Fruit fly (Drosophila melanogaster) S2 (cell line): ENCODE data around the gene CG12017.

ENCODE experiments used
- CG8478 ChIP-seq: fragments of >200 bp; optimal IDR thresholded peaks from 2 replicates; lab custom pipeline; 2018
- CTCF ChIP-seq, 2 experiments: fragments of >200 bp; optimal IDR thresholded peaks; 2 replicates each; lab custom pipeline; 2018

dm6 chr3L:3248714-3249663 is 31.1 kb upstream of the CG12017 start:
- TF ChIP-seq CTCF (optimal IDR thresholded peaks at IDR 0.05; lab: Kevin White, UChicago), result no peak
- TF ChIP-seq CG8478 (lab: Kevin White, UChicago), result no peak
